Worm (Caenorhabditis elegans) whole organism, L1 larva: ENCODE measurements around the gene srb-17.

ENCODE experiments used
- aly-2 ChIP-seq: fragments of 150-350 bp; optimal IDR thresholded peaks from 2 replicates; lab custom pipeline; 2014; ENCODE audit warnings: missing biosample characterization, missing genetic modification characterization
- ama-1 ChIP-seq: fragments of 150-350 bp; optimal IDR thresholded peaks from 2 replicates; lab custom pipeline; 2014
- ceh-8 ChIP-seq: fragments of 200-800 bp; sonication (Bioruptor generic); optimal IDR thresholded peaks from 2 replicates; lab custom pipeline; 2018; ENCODE audit warnings: mild to moderate bottlenecking, missing genetic modification characterization, moderate library complexity, missing compliant biosample characterization
- fkh-8 ChIP-seq: sonication (generic microtip); optimal IDR thresholded peaks from 2 replicates; lab custom pipeline; 2016; ENCODE audit warnings: mild to moderate bottlenecking, missing genetic modification characterization, missing compliant biosample characterization
- fos-1 ChIP-seq: fragments of 150-350 bp; optimal IDR thresholded peaks from 2 replicates; lab custom pipeline; 2014; ENCODE audit warnings: missing biosample characterization, missing genetic modification characterization
- mab-9 ChIP-seq: fragments of 200-800 bp; sonication (Bioruptor generic); IDR thresholded peaks from 2 replicates; pipeline ENCODE4 v1.3.6; 2022; ENCODE audit warnings: missing genetic modification reagents, missing genetic modification characterization, missing compliant biosample characterization
- nhr-11 ChIP-seq: fragments of 150-350 bp; optimal IDR thresholded peaks from 2 replicates; lab custom pipeline; 2014; ENCODE audit warnings: missing biosample characterization, missing genetic modification characterization
- nhr-76 ChIP-seq: sonication (generic microtip); optimal IDR thresholded peaks from 2 replicates; lab custom pipeline; 2017; ENCODE audit warnings: missing biosample characterization, missing genetic modification characterization
- pqm-1 ChIP-seq: sonication (generic microtip); optimal IDR thresholded peaks from 3 replicates; lab custom pipeline; 2017; ENCODE audit warnings: missing biosample characterization, missing genetic modification characterization
- zip-4 ChIP-seq: fragments of 200-800 bp; sonication (Bioruptor generic); optimal IDR thresholded peaks from 2 replicates; lab custom pipeline; 2018; ENCODE audit warnings: mild to moderate bottlenecking, missing genetic modification characterization, moderate library complexity, missing compliant biosample characterization

DNA sequence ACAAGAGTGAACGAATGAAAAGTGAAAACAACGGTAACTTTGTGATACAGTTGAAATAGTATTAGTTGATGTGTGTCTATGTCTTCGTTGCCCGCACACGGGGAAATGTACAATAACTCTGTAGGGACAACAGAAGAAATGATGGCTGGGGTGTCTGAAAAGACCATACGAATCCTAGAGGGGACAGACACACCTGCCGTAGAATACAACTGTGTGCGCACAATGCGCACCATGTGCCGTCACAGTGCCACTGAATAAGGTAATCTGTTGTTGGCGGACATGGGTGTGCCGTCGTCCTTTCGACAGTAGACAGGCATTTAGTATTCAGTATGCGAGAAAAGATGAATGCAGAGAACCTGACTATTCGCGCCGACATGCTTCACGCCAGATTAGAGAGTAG is 35.8 kb downstream of the srb-17 start:
- no peak for TF ChIP-seq pqm-1
- TF ChIP-seq nhr-11 (tag; lab: Kevin White, UChicago): no peak
- no peak for TF ChIP-seq aly-2 (tag; lab: Kevin White, UChicago)
- no peak for TF ChIP-seq mab-9 (GFP tag; lab: Robert Waterston, UW)
- no peak for TF ChIP-seq zip-4
- TF ChIP-seq ama-1 (lab: Kevin White, UChicago): no peak
- no peak for TF ChIP-seq fos-1 (tag; lab: Kevin White, UChicago)
- no peak for TF ChIP-seq ceh-8
- no peak for TF ChIP-seq nhr-76 (tag; lab: Kevin White, UChicago)
- no peak for TF ChIP-seq fkh-8
